Fruit fly (Drosophila melanogaster): ENCODE data around the gene rdhB.

dm6 chr3R:22405639-22406038, 54.1 kb downstream of the rdhB start, which contains the start of gene CG13855:
- TF ChIP-seq Sin3A (optimal IDR thresholded peaks at IDR 0.05) (no peak), ttk (optimal IDR thresholded peaks at IDR 0.05) (no peak)

Data from Kc167 (cell line).